Fruit fly (Drosophila melanogaster) whole organism, embryonic: Measurements from ENCODE around the gene msps.

Experiments used
- CG11398 ChIP-seq: fragments of 200-800 bp; sonication (Bioruptor generic); optimal IDR thresholded peaks from 2 replicates; lab custom pipeline; 2016; ENCODE audit warnings: missing biosample characterization, missing genetic modification characterization
- CG11560 ChIP-seq: fragments of 200-800 bp; sonication (Bioruptor generic); IDR thresholded peaks from 3 replicates; pipeline ENCODE4 v1.3.6; 2022; ENCODE audit warnings: missing biosample characterization, missing genetic modification characterization
- CG12942 ChIP-seq: fragments of 200-800 bp; sonication (Bioruptor generic); optimal IDR thresholded peaks from 3 replicates; lab custom pipeline; 2016; ENCODE audit warnings: missing biosample characterization, missing genetic modification characterization
- CG15479 ChIP-seq: fragments of 200-800 bp; sonication (Bioruptor generic); optimal IDR thresholded peaks from 3 replicates; lab custom pipeline; 2019; ENCODE audit warnings: missing biosample characterization, mild to moderate bottlenecking, missing genetic modification characterization, moderate library complexity
- CG1832 ChIP-seq: fragments of 200-800 bp; sonication (Bioruptor generic); optimal IDR thresholded peaks from 2 replicates; lab custom pipeline; 2017; ENCODE audit warnings: missing biosample characterization, mild to moderate bottlenecking, missing genetic modification characterization, inconsistent platforms
- CG31441 ChIP-seq: fragments of 200-800 bp; sonication (Bioruptor generic); IDR thresholded peaks from 2 replicates; pipeline ENCODE4 v1.3.6; 2022; ENCODE audit warnings: missing biosample characterization, missing genetic modification characterization
- CG34376 ChIP-seq: fragments of 200-800 bp; sonication (Bioruptor generic); optimal IDR thresholded peaks from 2 replicates; lab custom pipeline; 2018; ENCODE audit warnings: missing biosample characterization, mild to moderate bottlenecking, missing genetic modification characterization
- CG6175 ChIP-seq: fragments of 200-800 bp; sonication (Bioruptor generic); IDR thresholded peaks from 3 replicates; pipeline ENCODE4 v1.3.6; 2022; ENCODE audit warnings: missing biosample characterization, missing genetic modification characterization
- CG7357 ChIP-seq: fragments of 200-800 bp; sonication (Bioruptor generic); IDR thresholded peaks from 3 replicates; pipeline ENCODE4 v1.3.6; 2022; ENCODE audit warnings: missing biosample characterization, missing genetic modification characterization
- CG7839 ChIP-seq: fragments of 200-800 bp; sonication (Bioruptor generic); optimal IDR thresholded peaks from 3 replicates; lab custom pipeline; 2018; ENCODE audit warnings: missing biosample characterization, mild to moderate bottlenecking, missing genetic modification characterization, moderate library complexity
- CHES-1-like ChIP-seq: fragments of 200-800 bp; sonication (Bioruptor generic); optimal IDR thresholded peaks from 2 replicates; lab custom pipeline; 2016; ENCODE audit warnings: missing biosample characterization, missing genetic modification characterization
- Deaf1 ChIP-seq: fragments of 200-800 bp; optimal IDR thresholded peaks from 3 replicates; lab custom pipeline; 2019; ENCODE audit warnings: missing biosample characterization, mild to moderate bottlenecking, missing genetic modification characterization, moderate library complexity
- Ets65A ChIP-seq: fragments of 200-800 bp; sonication (Bioruptor generic); peaks from one replicate; lab custom pipeline; 2016; ENCODE audit warnings: missing biosample characterization, missing genetic modification characterization
- GATAe ChIP-seq: fragments of 200-800 bp; sonication (Bioruptor generic); conservative IDR thresholded peaks from 2 replicates; pipeline ENCODE4 v1.3.6; 2022; ENCODE audit warnings: missing biosample characterization, missing genetic modification characterization
- H15 ChIP-seq: fragments of 200-800 bp; sonication (Bioruptor generic); IDR thresholded peaks from 3 replicates; pipeline ENCODE4 v1.3.6; 2022; ENCODE audit warnings: missing biosample characterization, missing genetic modification characterization
- HLH4C ChIP-seq: fragments of 200-800 bp; sonication (Bioruptor generic); IDR thresholded peaks from 3 replicates; pipeline ENCODE4 v1.3.6; 2022; ENCODE audit warnings: missing biosample characterization, missing genetic modification characterization; ENCODE audit not compliant: partially characterized antibody
- Hey ChIP-seq: fragments of 200-800 bp; sonication (Bioruptor generic); optimal IDR thresholded peaks from 3 replicates; lab custom pipeline; 2018; ENCODE audit warnings: missing biosample characterization, mild to moderate bottlenecking, missing genetic modification characterization
- HmgD ChIP-seq: fragments of 200-800 bp; sonication (Bioruptor generic); optimal IDR thresholded peaks from 3 replicates; lab custom pipeline; 2016; ENCODE audit warnings: missing biosample characterization, missing genetic modification characterization
- Hr78 ChIP-seq, 2 experiments: fragments of 200-800 bp in 1 of 2; fragments of >200 bp in 1 of 2; sonication (Bioruptor generic) in 1 of 2; optimal IDR thresholded peaks; 2 replicates each; lab custom pipeline; 2017 to 2019; ENCODE audit warnings: missing biosample characterization in 2 of 2, missing genetic modification characterization in 2 of 2, mild to moderate bottlenecking in 1 of 2, moderate library complexity in 1 of 2
- Med ChIP-seq: fragments of 200-800 bp; sonication (Bioruptor generic); peaks from one replicate; lab custom pipeline; 2016; ENCODE audit warnings: missing biosample characterization, missing genetic modification characterization, mild to moderate bottlenecking, inconsistent platforms, moderate library complexity
- Myb ChIP-seq: fragments of 200-800 bp; sonication (Bioruptor generic); optimal IDR thresholded peaks from 2 replicates; lab custom pipeline; 2016; ENCODE audit warnings: missing biosample characterization, missing genetic modification characterization
- Nf-YB ChIP-seq: fragments of 200-800 bp; sonication (Bioruptor generic); optimal IDR thresholded peaks from 3 replicates; lab custom pipeline; 2019; ENCODE audit warnings: missing biosample characterization, mild to moderate bottlenecking, missing genetic modification characterization, moderate library complexity
- Nf-YC ChIP-seq: fragments of 200-800 bp; optimal IDR thresholded peaks from 3 replicates; lab custom pipeline; 2019; ENCODE audit warnings: missing biosample characterization, mild to moderate bottlenecking, missing genetic modification characterization, moderate library complexity
- crol ChIP-seq: fragments of 200-800 bp; sonication (Bioruptor generic); IDR thresholded peaks from 2 replicates; pipeline ENCODE4 v1.3.6; 2022; ENCODE audit warnings: missing biosample characterization, missing genetic modification characterization
- cwo ChIP-seq: fragments of 200-800 bp; sonication (Bioruptor generic); optimal IDR thresholded peaks from 3 replicates; lab custom pipeline; 2017; ENCODE audit warnings: missing biosample characterization, missing genetic modification characterization, mild to moderate bottlenecking, moderate library complexity, missing genetic modification reagents
- dati ChIP-seq: fragments of 200-800 bp; sonication (Bioruptor generic); IDR thresholded peaks from 2 replicates; pipeline ENCODE4 v1.3.6; 2022; ENCODE audit warnings: missing biosample characterization, missing genetic modification characterization
- disco-r ChIP-seq: fragments of 200-800 bp; sonication (Bioruptor generic); optimal IDR thresholded peaks from 2 replicates; lab custom pipeline; 2016; ENCODE audit warnings: missing biosample characterization, missing genetic modification characterization
- eve ChIP-seq, 2 experiments: fragments of >200 bp; optimal IDR thresholded peaks; 2 replicates each; lab custom pipeline; 2017; ENCODE audit warnings: missing biosample characterization in 2 of 2, missing genetic modification characterization in 2 of 2
- ftz-f1 ChIP-seq: fragments of 200-800 bp; sonication (Bioruptor generic); optimal IDR thresholded peaks from 2 replicates; lab custom pipeline; 2016; ENCODE audit warnings: missing biosample characterization, missing genetic modification characterization
- gcm ChIP-seq: fragments of 200-800 bp; sonication (Bioruptor generic); optimal IDR thresholded peaks from 2 replicates; lab custom pipeline; 2019; ENCODE audit warnings: missing biosample characterization, mild to moderate bottlenecking, missing genetic modification characterization, moderate library complexity
- grn ChIP-seq: fragments of 200-800 bp; sonication (Bioruptor generic); optimal IDR thresholded peaks from 3 replicates; lab custom pipeline; 2017; ENCODE audit warnings: missing biosample characterization, missing genetic modification characterization
- h ChIP-seq: fragments of >200 bp; optimal IDR thresholded peaks from 2 replicates; lab custom pipeline; 2017
- jumu ChIP-seq: fragments of 200-800 bp; sonication (Bioruptor generic); optimal IDR thresholded peaks from 3 replicates; lab custom pipeline; 2016; ENCODE audit warnings: missing biosample characterization, missing genetic modification characterization
- mirr ChIP-seq: fragments of 200-800 bp; sonication (Bioruptor generic); optimal IDR thresholded peaks from 3 replicates; lab custom pipeline; 2018; ENCODE audit warnings: missing biosample characterization, mild to moderate bottlenecking, missing genetic modification characterization
- mld ChIP-seq: fragments of 200-800 bp; sonication (Bioruptor generic); IDR thresholded peaks from 3 replicates; pipeline ENCODE4 v1.3.6; 2022; ENCODE audit warnings: missing biosample characterization, missing genetic modification characterization; ENCODE audit not compliant: partially characterized antibody
- nmo ChIP-seq: fragments of 200-800 bp; sonication (Bioruptor generic); optimal IDR thresholded peaks from 2 replicates; lab custom pipeline; 2018; ENCODE audit warnings: missing biosample characterization, mild to moderate bottlenecking, missing genetic modification characterization, moderate library complexity
- seq ChIP-seq: fragments of 200-800 bp; sonication (Bioruptor generic); IDR thresholded peaks from 2 replicates; pipeline ENCODE4 v1.3.6; 2022; ENCODE audit warnings: missing biosample characterization, missing genetic modification characterization
- slou ChIP-seq: fragments of 200-800 bp; sonication (Bioruptor generic); optimal IDR thresholded peaks from 3 replicates; lab custom pipeline; 2016; ENCODE audit warnings: missing biosample characterization, missing genetic modification characterization

Gene msps

DNA sequence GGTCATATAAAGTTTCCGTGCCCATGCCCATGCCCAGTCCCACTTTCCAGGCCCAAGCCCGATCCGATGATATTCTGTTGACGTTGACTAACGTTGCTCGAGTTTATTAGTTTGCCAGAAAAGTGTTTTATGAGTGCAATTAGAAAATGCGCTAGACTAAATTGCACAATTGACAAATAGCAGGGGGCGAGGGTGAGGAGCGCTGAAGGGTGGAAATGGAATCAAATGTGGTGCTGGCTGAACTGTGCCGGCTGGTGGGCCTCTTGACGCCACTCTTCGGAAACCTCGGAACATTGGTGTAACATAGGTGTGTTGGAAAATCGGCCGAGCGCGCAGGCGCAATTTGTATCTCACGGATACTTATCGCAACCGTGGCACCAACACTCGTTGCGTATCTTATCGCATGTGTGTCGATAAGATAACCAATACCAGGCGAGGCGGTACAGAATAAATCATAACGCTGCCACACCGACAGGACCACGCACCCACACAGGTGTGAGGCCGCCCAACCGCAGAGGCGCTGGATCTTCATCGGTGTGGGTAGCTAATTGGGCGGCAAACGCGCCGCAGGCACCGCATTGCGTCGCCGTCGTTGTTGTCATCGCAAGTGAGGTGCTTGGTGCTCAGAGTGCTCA, 38.8 kb upstream of the msps start (continued):
- TF ChIP-seq CG11560 (tag; lab: Robert Waterston, UW) = no peak
- TF ChIP-seq nmo (GFP tag; lab: Kevin White, UChicago) = no peak
- no peak for TF ChIP-seq HLH4C (GFP tag; lab: Robert Waterston, UW)
- TF ChIP-seq CG12942 = no peak

DNA sequence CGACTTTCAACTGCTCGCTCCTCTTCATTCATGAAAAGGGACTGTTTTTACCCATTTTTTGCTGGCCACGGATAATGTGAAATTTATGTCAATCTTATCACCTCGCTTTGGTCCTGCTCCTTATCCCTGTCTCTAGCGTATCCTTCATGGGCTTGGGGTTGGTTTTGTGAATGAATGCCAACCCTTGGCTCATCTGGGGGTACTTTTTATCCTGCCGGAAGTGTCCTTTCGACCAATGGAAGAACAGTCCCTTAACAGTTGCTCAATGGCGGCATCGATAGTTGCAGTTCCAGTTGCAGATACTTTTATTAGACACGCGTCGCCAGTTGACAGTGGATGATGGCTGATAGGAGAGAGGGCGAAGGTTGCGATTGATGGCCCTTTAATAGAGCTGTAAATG, 37.0 kb upstream of the msps start:
- TF ChIP-seq dati (no peak), Hr78 (GFP tag; optimal IDR thresholded peaks at IDR 0.05; lab: Kevin White, UChicago) (no peak), jumu (GFP tag; lab: Kevin White, UChicago) (no peak), Ets65A (GFP tag; lab: Kevin White, UChicago) (peak; percentile 38), mld (GFP tag; lab: Robert Waterston, UW) (no peak), slou (GFP tag; lab: Kevin White, UChicago) (no peak), Nf-YC (peak; percentile 90), seq (GFP tag; lab: Robert Waterston, UW) (peak; percentile 58; the same call in 1 of the 2 replicates), Nf-YB (GFP tag; lab: Kevin White, UChicago) (peak; percentile 94)

DNA sequence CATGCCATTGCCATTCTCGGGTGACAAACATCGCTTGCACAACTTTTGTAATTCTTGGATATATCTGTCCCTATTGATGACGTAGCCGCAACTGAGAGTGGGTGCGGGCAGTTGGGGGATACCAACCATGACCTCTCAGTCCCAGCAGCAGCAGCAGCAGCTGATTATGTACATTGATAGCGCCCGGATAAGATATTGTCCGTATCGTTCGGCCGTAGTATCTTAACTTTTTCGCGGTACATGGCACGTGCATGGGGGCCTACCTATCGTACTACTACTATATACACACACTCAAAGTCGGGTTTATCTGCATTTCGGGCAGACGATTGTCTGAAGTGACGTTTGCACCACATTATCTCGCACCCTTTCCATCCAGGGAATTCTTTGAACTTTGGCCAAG, 36.0 kb upstream of the msps start:
- TF ChIP-seq gcm (peak; percentile 6), ftz-f1 (GFP tag; lab: Kevin White, UChicago) (no peak), mirr (GFP tag; lab: Kevin White, UChicago) (peak; percentile 60), eve (GFP tag; optimal IDR thresholded peaks at IDR 0.05; lab: Kevin White, UChicago) (no peak), grn (GFP tag; lab: Kevin White, UChicago) (peak; percentile 77), GATAe (GFP tag; lab: Robert Waterston, UW) (peak; percentile 86), CG34376 (GFP tag; lab: Kevin White, UChicago) (peak; percentile 52), CHES-1-like (GFP tag; lab: Kevin White, UChicago) (no peak), Myb (no peak), CG6175 (GFP tag; lab: Robert Waterston, UW) (no peak), CG11398 (GFP tag; lab: Kevin White, UChicago) (no peak), Hey (tag; lab: Kevin White, UChicago) (peak; percentile 83), Med (GFP tag; lab: Kevin White, UChicago) (peak; percentile 2), Hr78 (GFP tag; optimal IDR thresholded peaks at IDR 0.05; lab: Kevin White, UChicago) (peak in 1 of 2 experiments; percentile 1), cwo (GFP tag; lab: Kevin White, UChicago) (peak; percentile 90), HmgD (no peak), disco-r (GFP tag; lab: Kevin White, UChicago) (no peak), CG7357 (GFP tag; lab: Robert Waterston, UW) (0 out of 3 replicates have a peak, but pooled peaks have one; percentile 19), H15 (no peak)

DNA sequence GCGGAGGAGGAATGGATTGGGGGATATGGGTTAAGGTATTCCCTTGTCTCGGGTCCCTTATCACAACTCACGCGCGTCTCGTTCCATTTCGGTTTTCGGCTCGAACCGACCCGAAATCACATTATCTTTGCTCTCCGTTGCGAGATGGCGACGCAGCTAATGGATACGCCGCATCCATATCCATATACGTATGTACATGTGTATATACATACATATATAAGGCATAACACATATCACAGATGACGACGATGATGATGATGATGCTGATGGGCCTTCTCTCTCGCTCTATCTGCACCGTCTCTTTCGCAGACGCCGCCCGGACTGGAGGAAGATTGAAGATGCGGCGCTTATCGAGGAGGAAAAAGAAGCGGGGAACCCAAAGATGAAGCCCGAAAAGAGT, 28.6 kb upstream of the msps start:
- TF ChIP-seq crol = peak; percentile 39; the same call in 1 of the 2 replicates
- TF ChIP-seq CG31441 (GFP tag; lab: Robert Waterston, UW) = no peak
- TF ChIP-seq Nf-YB (GFP tag; lab: Kevin White, UChicago) = peak; percentile 61
- TF ChIP-seq Nf-YC = peak; percentile 5
- TF ChIP-seq CG15479 (GFP tag; lab: Kevin White, UChicago) = peak; percentile 55
- no peak for TF ChIP-seq h (lab: Kevin White, UChicago)
- TF ChIP-seq CG7839 = no peak
- TF ChIP-seq CG1832 (GFP tag; lab: Kevin White, UChicago) = peak; percentile 29
- TF ChIP-seq Deaf1 (tag; lab: Kevin White, UChicago) = peak; percentile 40
